Worm (Caenorhabditis elegans) whole organism, midembryonic: ENCODE results near the gene F32D8.2.
A peak's percentile ranks its signal among the peaks of the same experiment; 100 is the strongest.

ENCODE experiments used
- T22C8.4 ChIP-seq: fragments of 200-800 bp; sonication (Bioruptor generic); IDR thresholded peaks from 2 replicates; pipeline ENCODE4 v1.3.6; 2022; ENCODE audit warnings: missing genetic modification characterization, missing compliant biosample characterization
- cog-1 ChIP-seq: sonication (generic microtip); optimal IDR thresholded peaks from 2 replicates; lab custom pipeline; 2016; ENCODE audit warnings: missing genetic modification characterization, missing compliant biosample characterization
- flt-1 ChIP-seq: fragments of 200-800 bp; sonication (Bioruptor generic); IDR thresholded peaks from 2 replicates; pipeline ENCODE4 v1.3.6; 2022; ENCODE audit warnings: missing genetic modification characterization, missing compliant biosample characterization
- klf-2 ChIP-seq: fragments of 200-800 bp; sonication (Bioruptor generic); conservative IDR thresholded peaks from 2 replicates; pipeline ENCODE4 v1.3.6; 2022; ENCODE audit warnings: missing genetic modification reagents, missing genetic modification characterization, missing compliant biosample characterization
- med-1 ChIP-seq: sonication (generic microtip); optimal IDR thresholded peaks from 2 replicates; lab custom pipeline; 2017; ENCODE audit warnings: missing genetic modification characterization, mild to moderate bottlenecking, missing compliant biosample characterization, antibody characterized with exemption, missing genetic modification reagents; ENCODE audit not compliant: insufficient read depth
- ref-1 ChIP-seq: fragments of 200-800 bp; sonication (Bioruptor generic); conservative IDR thresholded peaks from 2 replicates; pipeline ENCODE4 v1.3.6; 2022; ENCODE audit warnings: missing genetic modification reagents, missing genetic modification characterization, missing compliant biosample characterization
- tab-1 ChIP-seq: fragments of 200-800 bp; sonication (Bioruptor generic); IDR thresholded peaks from 2 replicates; pipeline ENCODE4 v1.3.6; 2022; ENCODE audit warnings: missing genetic modification characterization, missing compliant biosample characterization
- ztf-23 ChIP-seq: fragments of 200-800 bp; sonication (Bioruptor generic); IDR thresholded peaks from 2 replicates; pipeline ENCODE4 v1.3.6; 2022; ENCODE audit warnings: missing genetic modification reagents, missing genetic modification characterization, missing compliant biosample characterization
- ztf-29 ChIP-seq: fragments of 200-800 bp; sonication (Bioruptor generic); IDR thresholded peaks from 2 replicates; pipeline ENCODE4 v1.3.6; 2022; ENCODE audit warnings: missing genetic modification reagents, missing genetic modification characterization, missing compliant biosample characterization

F32D8.2 gene

DNA sequence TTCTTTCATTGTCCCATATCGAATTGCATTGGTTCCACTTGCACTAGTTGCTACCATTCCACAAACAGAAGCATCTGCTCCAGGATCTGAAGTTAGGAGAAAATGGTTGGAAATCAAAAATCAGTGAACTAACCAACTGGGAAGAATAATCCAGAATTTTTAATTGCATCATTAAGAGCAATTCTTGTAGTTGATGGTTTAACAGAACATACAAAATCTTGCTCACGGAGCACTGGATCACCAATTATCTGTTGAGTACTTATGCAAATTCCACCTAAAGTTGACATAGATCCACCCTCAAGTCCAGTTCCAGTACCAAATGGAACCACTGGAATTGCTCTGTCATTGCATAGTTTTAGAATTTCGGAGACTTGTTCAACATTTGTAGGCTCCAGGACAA lies 6.2 kb downstream of the F32D8.2 start:
- no peak for TF ChIP-seq T22C8.4 (GFP tag; lab: Robert Waterston, UW)
- TF ChIP-seq ref-1, result no peak
- TF ChIP-seq klf-2 (GFP tag; lab: Robert Waterston, UW), result no peak
- TF ChIP-seq ztf-29 (GFP tag; lab: Robert Waterston, UW), result no peak
- no peak for TF ChIP-seq cog-1
- no peak for TF ChIP-seq ztf-23 (GFP tag; lab: Robert Waterston, UW)
- no peak for TF ChIP-seq tab-1 (GFP tag; lab: Robert Waterston, UW)
- TF ChIP-seq flt-1 (GFP tag; lab: Robert Waterston, UW), result no peak
- no peak for TF ChIP-seq med-1 (GFP tag; lab: Kevin White, UChicago)

DNA sequence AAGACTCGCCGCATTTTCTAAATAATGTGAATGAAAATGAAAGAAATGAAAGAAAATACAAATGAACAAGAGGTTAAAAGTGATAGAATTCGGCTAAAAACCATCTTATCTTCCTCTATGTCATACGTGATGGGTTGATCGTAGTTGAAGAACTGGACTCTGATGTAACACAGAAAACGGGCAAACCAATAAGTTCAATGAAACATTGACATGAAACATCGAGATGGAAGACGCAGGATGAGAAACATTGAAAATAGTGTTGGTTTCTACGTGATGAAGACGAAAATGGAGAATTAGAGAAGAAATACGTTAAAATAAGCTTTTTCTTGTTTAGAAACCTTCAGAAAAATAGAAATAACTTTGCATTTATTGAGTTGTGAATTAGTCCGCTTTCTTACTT lies 7.4 kb downstream of the F32D8.2 start, which contains the start of gene F32D8.12:
F32D8.12 (minus strand) TSS at position 48 of the 400 bp plus-strand sequence.
- TF ChIP-seq ztf-29 (GFP tag; lab: Robert Waterston, UW) (no peak), cog-1 (no peak), ref-1 (no peak), klf-2 (GFP tag; lab: Robert Waterston, UW) (no peak), tab-1 (GFP tag; lab: Robert Waterston, UW) (no peak), ztf-23 (GFP tag; lab: Robert Waterston, UW) (no peak), med-1 (GFP tag; lab: Kevin White, UChicago) (no peak), flt-1 (GFP tag; lab: Robert Waterston, UW) (no peak), T22C8.4 (GFP tag; lab: Robert Waterston, UW) (no peak)

DNA sequence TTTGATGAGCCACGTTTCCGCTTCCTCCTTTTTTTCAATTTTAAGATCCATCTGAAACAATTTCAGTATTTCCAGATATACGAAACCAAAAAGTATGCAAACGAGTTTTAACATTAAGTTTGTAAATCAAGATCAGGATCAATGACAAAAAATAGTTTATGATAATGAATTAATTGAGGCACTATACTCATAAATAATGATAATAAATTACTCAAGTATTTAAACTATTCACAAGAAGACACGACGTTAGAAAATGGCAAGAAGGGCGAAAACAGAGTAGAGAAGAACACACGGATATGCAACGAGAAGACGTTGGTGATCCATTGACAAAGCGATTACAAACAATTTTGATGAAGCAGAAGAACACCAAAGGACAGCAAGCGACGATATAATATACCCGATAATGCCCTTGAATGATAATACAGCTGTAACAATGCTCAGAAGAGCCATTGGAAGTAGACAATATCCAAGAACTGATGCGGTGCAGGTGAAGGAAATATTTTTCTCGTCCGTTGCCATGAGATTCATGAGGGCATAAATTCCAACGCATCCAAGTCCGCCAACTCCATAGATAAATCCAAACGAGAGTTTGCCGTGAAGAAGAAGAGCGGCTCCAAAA lies 10.0 kb downstream of the F32D8.2 start, which contains the start of gene F32D8.4:
F32D8.4 (minus strand) TSS at position 51 of the 619 bp plus-strand sequence.
- TF ChIP-seq ztf-23 (GFP tag; lab: Robert Waterston, UW) (no peak), klf-2 (GFP tag; lab: Robert Waterston, UW) (no peak), tab-1 (GFP tag; lab: Robert Waterston, UW) (no peak), med-1 (GFP tag; lab: Kevin White, UChicago) (no peak), flt-1 (GFP tag; lab: Robert Waterston, UW) (no peak)

DNA sequence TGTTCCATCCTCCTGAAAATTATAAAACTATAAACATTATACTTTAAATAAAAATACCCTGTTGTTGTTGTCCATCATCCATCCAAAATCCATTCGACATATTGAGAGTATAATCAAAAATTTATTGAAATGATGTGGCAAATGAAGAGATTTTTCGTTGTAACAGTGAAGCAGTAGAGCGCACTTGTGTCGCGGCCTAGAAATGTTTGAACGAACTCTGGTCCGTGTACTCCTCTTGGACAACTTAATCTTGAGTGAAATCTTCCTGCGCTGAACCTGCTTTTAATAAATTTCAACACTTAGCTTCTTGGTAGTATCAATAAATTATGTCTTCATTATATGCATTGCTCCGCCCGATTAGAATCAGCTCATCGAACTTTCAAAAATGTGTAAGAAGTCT lies 11.0 kb downstream of the F32D8.2 start, which contains the start of the genes F32D8.14 and F32D8.5:
F32D8.14 (minus strand) TSS at position 188 of the 400 bp plus-strand sequence.
F32D8.5 (plus strand) TSS at position 200 of the 400 bp plus-strand sequence.
- TF ChIP-seq med-1 (GFP tag; lab: Kevin White, UChicago) (no peak), ztf-29 (GFP tag; lab: Robert Waterston, UW) (no peak), cog-1 (peak; percentile 4), tab-1 (GFP tag; lab: Robert Waterston, UW) (no peak), klf-2 (GFP tag; lab: Robert Waterston, UW) (no peak), ztf-23 (GFP tag; lab: Robert Waterston, UW) (peak; percentile 78; the same call in 1 of the 2 replicates), T22C8.4 (GFP tag; lab: Robert Waterston, UW) (no peak), ref-1 (no peak), flt-1 (GFP tag; lab: Robert Waterston, UW) (peak; percentile 57; the same call in 1 of the 2 replicates)

DNA sequence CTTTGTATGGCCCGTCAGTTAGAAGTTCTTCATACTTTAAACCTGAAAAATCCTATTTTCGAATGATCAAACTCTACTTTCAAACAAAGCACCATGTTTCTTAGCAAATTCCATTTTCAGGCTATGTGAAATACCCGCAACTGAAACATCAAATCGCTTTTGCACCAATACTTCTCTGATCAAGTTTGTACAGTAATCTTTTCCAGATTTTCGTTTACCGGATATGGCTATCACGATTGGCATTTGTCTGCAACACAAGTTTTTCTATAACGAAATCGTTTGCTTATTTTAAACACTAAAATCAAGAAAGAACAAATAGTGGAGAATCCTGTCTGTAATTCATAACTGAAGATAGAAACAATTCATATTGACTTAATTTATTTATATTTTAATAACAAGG lies 12.7 kb downstream of the F32D8.2 start, which contains the start of gene F32D8.13:
F32D8.13 (minus strand) TSS at position 249 of the 400 bp plus-strand sequence.
- TF ChIP-seq ztf-29 (GFP tag; lab: Robert Waterston, UW) (no peak), cog-1 (no peak), klf-2 (GFP tag; lab: Robert Waterston, UW) (no peak), ztf-23 (GFP tag; lab: Robert Waterston, UW) (no peak), med-1 (GFP tag; lab: Kevin White, UChicago) (no peak), tab-1 (GFP tag; lab: Robert Waterston, UW) (no peak), T22C8.4 (GFP tag; lab: Robert Waterston, UW) (no peak), ref-1 (no peak), flt-1 (GFP tag; lab: Robert Waterston, UW) (no peak)

DNA sequence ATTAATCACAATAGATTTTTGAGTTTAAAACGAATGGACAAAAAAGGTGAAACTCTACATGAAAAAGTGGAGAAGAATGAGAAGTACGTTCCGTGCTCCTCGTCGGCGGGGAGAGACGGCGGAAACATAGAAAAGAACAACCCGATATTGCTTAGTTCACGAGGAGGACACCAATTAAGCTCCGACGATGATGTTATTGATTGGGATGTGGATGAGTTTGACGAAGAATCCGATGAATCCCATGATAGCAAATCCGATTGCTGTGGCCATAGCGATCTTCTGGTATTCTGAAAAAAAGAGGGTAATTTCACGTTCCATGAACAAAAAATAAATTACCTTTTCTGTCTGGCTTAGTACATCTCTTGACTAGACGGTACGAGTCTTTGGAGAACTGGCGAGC lies 13.1 kb downstream of the F32D8.2 start:
- TF ChIP-seq cog-1 (no peak), klf-2 (GFP tag; lab: Robert Waterston, UW) (no peak), flt-1 (GFP tag; lab: Robert Waterston, UW) (no peak), med-1 (GFP tag; lab: Kevin White, UChicago) (no peak), ref-1 (no peak), ztf-29 (GFP tag; lab: Robert Waterston, UW) (no peak), T22C8.4 (GFP tag; lab: Robert Waterston, UW) (no peak), tab-1 (GFP tag; lab: Robert Waterston, UW) (no peak), ztf-23 (GFP tag; lab: Robert Waterston, UW) (no peak)

DNA sequence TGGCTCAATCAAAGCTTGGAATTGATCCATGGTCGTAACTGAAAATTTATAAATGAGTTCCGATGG lies 13.4 kb downstream of the F32D8.2 start, which contains the start of gene sec-61.G:
sec-61.G (minus strand) TSS at position 38 of the 66 bp plus-strand sequence.
- no peak for TF ChIP-seq klf-2 (GFP tag; lab: Robert Waterston, UW)
- TF ChIP-seq flt-1 (GFP tag; lab: Robert Waterston, UW), result no peak
- TF ChIP-seq tab-1 (GFP tag; lab: Robert Waterston, UW), result no peak

DNA sequence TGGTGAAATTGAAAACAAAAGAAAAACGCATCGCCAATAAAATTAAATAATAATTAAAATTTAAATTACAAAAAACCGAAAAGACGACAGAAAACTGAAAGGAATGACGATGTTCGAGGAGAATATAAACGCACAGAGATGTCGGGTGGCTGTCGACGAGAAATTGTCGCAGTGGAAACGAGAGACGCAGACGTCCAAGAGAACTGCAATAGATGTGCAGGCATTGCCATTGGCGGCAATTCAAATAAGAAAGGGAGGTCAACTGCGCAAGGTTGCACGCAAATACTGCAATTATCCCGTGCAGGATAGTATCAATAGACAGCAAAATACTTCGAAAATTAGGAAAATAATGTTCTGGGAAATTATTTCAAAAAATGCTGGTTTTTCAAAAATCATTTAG lies 13.6 kb downstream of the F32D8.2 start:
- TF ChIP-seq ztf-29 (GFP tag; lab: Robert Waterston, UW) (no peak), med-1 (GFP tag; lab: Kevin White, UChicago) (no peak), ref-1 (no peak), flt-1 (GFP tag; lab: Robert Waterston, UW) (peak; percentile 86), T22C8.4 (GFP tag; lab: Robert Waterston, UW) (peak; percentile 49; the same call in 1 of the 2 replicates), ztf-23 (GFP tag; lab: Robert Waterston, UW) (peak; percentile 90), tab-1 (GFP tag; lab: Robert Waterston, UW) (0 out of 2 replicates have a peak, but pooled peaks have one; percentile 36), klf-2 (GFP tag; lab: Robert Waterston, UW) (no peak), cog-1 (peak; percentile 95)

DNA sequence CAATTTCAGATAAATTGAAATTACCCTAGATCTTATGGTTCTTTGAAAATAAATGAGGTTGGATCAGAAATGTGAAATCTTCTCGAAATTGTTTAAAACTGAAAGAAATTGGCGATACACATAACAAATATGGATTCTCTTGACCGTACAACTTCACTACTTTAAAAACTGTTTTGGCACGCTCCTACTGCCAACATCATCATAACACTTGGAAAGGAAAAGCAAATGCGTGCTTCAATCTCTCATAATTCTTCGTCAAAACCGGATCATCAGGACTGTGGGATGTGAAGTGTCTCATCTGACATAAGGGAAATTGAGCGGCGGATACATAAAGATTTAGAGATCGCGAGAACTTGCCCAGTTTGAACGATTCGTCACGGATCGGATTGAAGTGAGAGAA lies 14.5 kb downstream of the F32D8.2 start, which contains the start of gene F32D8.7:
F32D8.7 (plus strand) TSS at position 329 of the 400 bp plus-strand sequence.
- TF ChIP-seq klf-2 (GFP tag; lab: Robert Waterston, UW), result no peak
- TF ChIP-seq ref-1, result no peak
- TF ChIP-seq tab-1 (GFP tag; lab: Robert Waterston, UW), result no peak
- no peak for TF ChIP-seq cog-1
- TF ChIP-seq med-1 (GFP tag; lab: Kevin White, UChicago), result no peak
- TF ChIP-seq ztf-29 (GFP tag; lab: Robert Waterston, UW), result no peak
